Worm (Caenorhabditis elegans): ENCODE measurements around the gene srw-63.

ce11 chrIV:14034571-14034954 lies 18.8 kb upstream of the srw-63 start:
- no peak for TF ChIP-seq nhr-237 (tag; optimal IDR thresholded peaks at IDR 0.05)
- TF ChIP-seq mep-1 (tag; optimal IDR thresholded peaks at IDR 0.05) = no peak
- TF ChIP-seq pha-4 (tag; optimal IDR thresholded peaks at IDR 0.05) = no peak
- TF ChIP-seq snpc-4 (tag; optimal IDR thresholded peaks at IDR 0.05) = no peak
- no peak for TF ChIP-seq elt-1 (tag; optimal IDR thresholded peaks at IDR 0.05; ENCODE audit: borderline replicate concordance, insufficient read depth)
- TF ChIP-seq sem-2 (GFP tag; optimal IDR thresholded peaks at IDR 0.05) = no peak
- TF ChIP-seq mab-5 (tag; optimal IDR thresholded peaks at IDR 0.05) = no peak
- TF ChIP-seq nhr-76 (tag; optimal IDR thresholded peaks at IDR 0.05) = no peak
- no peak for TF ChIP-seq tbx-8 (GFP tag; optimal IDR thresholded peaks at IDR 0.05)
- no peak for TF ChIP-seq lin-13 (tag; optimal IDR thresholded peaks at IDR 0.05)
- no peak for TF ChIP-seq unc-62 (GFP tag; optimal IDR thresholded peaks at IDR 0.05)
- TF ChIP-seq ztf-11 (tag; optimal IDR thresholded peaks at IDR 0.05) = no peak
- no peak for TF ChIP-seq elt-3 (tag; optimal IDR thresholded peaks at IDR 0.05)
- TF ChIP-seq lsy-2 (tag; optimal IDR thresholded peaks at IDR 0.05) = no peak
